Worm (Caenorhabditis elegans) whole organism, mixed stage, embryonic: Measurements from ENCODE around the gene srbc-19.

Experiments
- bed-3 ChIP-seq: fragments of 200-800 bp; sonication (Bioruptor generic); optimal IDR thresholded peaks from 3 replicates; lab custom pipeline; 2018; ENCODE audit warnings: mild to moderate bottlenecking, missing genetic modification characterization, moderate library complexity, missing compliant biosample characterization
- elt-1 ChIP-seq: sonication (generic microtip); optimal IDR thresholded peaks from 2 replicates; lab custom pipeline; 2017; ENCODE audit warnings: missing genetic modification characterization, mild to moderate bottlenecking, missing compliant biosample characterization, antibody characterized with exemption, moderate library complexity, borderline replicate concordance; ENCODE audit not compliant: insufficient read depth
- ham-2 ChIP-seq: fragments of 200-800 bp; sonication (Bioruptor generic); optimal IDR thresholded peaks from 2 replicates; lab custom pipeline; 2018; ENCODE audit warnings: mild to moderate bottlenecking, missing genetic modification characterization, missing compliant biosample characterization
- mep-1 ChIP-seq: fragments of 150-350 bp; optimal IDR thresholded peaks from 2 replicates; lab custom pipeline; 2017; ENCODE audit warnings: missing biosample characterization, missing genetic modification reagents, missing genetic modification characterization, inconsistent platforms
- nhr-2 ChIP-seq: fragments of 150-350 bp; optimal IDR thresholded peaks from 2 replicates; lab custom pipeline; 2014; ENCODE audit warnings: missing biosample characterization, missing genetic modification characterization
- nhr-237 ChIP-seq: fragments of 150-350 bp; optimal IDR thresholded peaks from 2 replicates; lab custom pipeline; 2014; ENCODE audit warnings: missing biosample characterization, missing genetic modification characterization
- nhr-76 ChIP-seq: sonication (generic microtip); optimal IDR thresholded peaks from 2 replicates; lab custom pipeline; 2017; ENCODE audit warnings: missing biosample characterization, missing genetic modification characterization
- sem-2 ChIP-seq: fragments of 200-800 bp; sonication (Bioruptor generic); optimal IDR thresholded peaks from 2 replicates; lab custom pipeline; 2018; ENCODE audit warnings: mild to moderate bottlenecking, missing genetic modification characterization, missing compliant biosample characterization
- snpc-4 ChIP-seq: fragments of 150-350 bp; optimal IDR thresholded peaks from 2 replicates; lab custom pipeline; 2014; ENCODE audit warnings: missing biosample characterization, missing genetic modification characterization
- tbx-8 ChIP-seq: fragments of 200-800 bp; sonication (Bioruptor generic); optimal IDR thresholded peaks from 2 replicates; lab custom pipeline; 2018; ENCODE audit warnings: mild to moderate bottlenecking, missing genetic modification characterization, moderate library complexity, missing compliant biosample characterization
- unc-62 ChIP-seq: fragments of 150-350 bp; optimal IDR thresholded peaks from 2 replicates; lab custom pipeline; 2014; ENCODE audit warnings: missing biosample characterization, missing genetic modification reagents, missing genetic modification characterization

DNA sequence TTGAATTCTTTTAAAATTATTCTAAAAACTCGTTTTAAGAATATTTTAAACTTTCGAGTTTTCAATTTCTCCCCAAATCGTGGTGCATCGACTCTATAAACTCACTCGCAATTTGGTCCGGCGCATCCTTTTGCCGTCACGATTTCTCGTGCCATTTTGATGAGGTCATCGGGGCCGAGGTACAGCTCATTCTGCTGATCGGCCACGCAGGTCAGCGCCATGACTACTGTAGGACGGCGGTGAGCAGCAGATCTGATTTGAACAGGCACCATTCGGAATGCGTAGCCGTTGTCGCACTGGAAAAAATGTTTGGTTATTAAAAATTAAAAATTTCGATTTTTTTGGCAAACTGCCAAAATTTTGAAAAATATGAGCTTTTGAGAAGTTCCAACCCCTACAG, 33.9 kb downstream of the srbc-19 start:
- TF ChIP-seq bed-3 (GFP tag; lab: Kevin White, UChicago): no peak
- no peak for TF ChIP-seq elt-1 (tag; lab: Kevin White, UChicago)
- TF ChIP-seq ham-2 (GFP tag; lab: Kevin White, UChicago): no peak
- no peak for TF ChIP-seq tbx-8 (GFP tag; lab: Kevin White, UChicago)
- TF ChIP-seq mep-1 (tag; lab: Kevin White, UChicago): no peak
- TF ChIP-seq unc-62 (GFP tag; lab: Kevin White, UChicago): no peak
- no peak for TF ChIP-seq nhr-2 (tag; lab: Kevin White, UChicago)
- no peak for TF ChIP-seq snpc-4 (tag; lab: Kevin White, UChicago)
- TF ChIP-seq nhr-76 (tag; lab: Kevin White, UChicago): no peak
- no peak for TF ChIP-seq nhr-237 (tag; lab: Kevin White, UChicago)
- TF ChIP-seq sem-2 (GFP tag; lab: Kevin White, UChicago): no peak
